Worm (Caenorhabditis elegans): ENCODE data around the gene D1005.4.

DNA sequence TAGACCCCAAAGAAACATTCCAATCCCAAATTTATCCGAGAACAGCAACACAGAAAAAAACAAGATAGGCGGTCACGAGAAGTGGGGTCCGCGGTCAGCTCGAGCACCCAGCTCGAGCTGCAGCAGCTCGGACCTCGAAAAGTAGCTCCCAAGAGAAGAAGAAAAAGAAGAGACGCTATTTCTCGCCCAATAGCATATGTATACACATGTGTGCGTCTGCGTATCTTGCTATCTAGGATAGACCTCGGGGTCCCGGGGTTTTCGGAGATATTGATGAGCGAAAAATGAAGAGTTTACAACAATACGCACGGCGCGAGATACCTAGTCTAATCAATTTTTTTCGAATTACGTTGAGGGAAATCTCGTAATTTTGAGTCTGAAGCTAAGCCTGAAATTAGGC lies 36.5 kb upstream of the D1005.4 start:
- TF ChIP-seq ama-1 (optimal IDR thresholded peaks at IDR 0.05) = no peak
- TF ChIP-seq nhr-28 (tag; optimal IDR thresholded peaks at IDR 0.05) = no peak
- no peak for TF ChIP-seq nhr-76 (tag; optimal IDR thresholded peaks at IDR 0.05)
- TF ChIP-seq zag-1 (tag; optimal IDR thresholded peaks at IDR 0.05) = no peak
- TF ChIP-seq elt-1 (tag; optimal IDR thresholded peaks at IDR 0.05) = no peak
- peak; percentile 57 for TF ChIP-seq nfya-1 (tag; optimal IDR thresholded peaks at IDR 0.05; ENCODE audit: insufficient read depth)
- TF ChIP-seq nhr-12 (tag; optimal IDR thresholded peaks at IDR 0.05) = no peak
- TF ChIP-seq unc-62 (GFP tag; optimal IDR thresholded peaks at IDR 0.05) = no peak
- peak; percentile 71 for TF ChIP-seq lin-39 (tag; optimal IDR thresholded peaks at IDR 0.05)
- TF ChIP-seq sea-2 (GFP tag; optimal IDR thresholded peaks at IDR 0.05) = no peak
- TF ChIP-seq tbx-2 (tag; optimal IDR thresholded peaks at IDR 0.05) = no peak
- no peak for TF ChIP-seq egl-27 (tag; optimal IDR thresholded peaks at IDR 0.05)
